Worm (Caenorhabditis elegans) whole organism, mixed stage, embryonic: ENCODE measurements around the gene K11H3.2.

Experiments used
- blmp-1 ChIP-seq: fragments of 150-350 bp; optimal IDR thresholded peaks from 2 replicates; lab custom pipeline; 2014; ENCODE audit warnings: missing biosample characterization, missing genetic modification characterization
- ces-1 ChIP-seq: fragments of 150-350 bp; optimal IDR thresholded peaks from 2 replicates; lab custom pipeline; 2014; ENCODE audit warnings: missing biosample characterization, missing genetic modification reagents, missing genetic modification characterization
- lin-13 ChIP-seq: fragments of 150-350 bp; optimal IDR thresholded peaks from 2 replicates; lab custom pipeline; 2014; ENCODE audit warnings: missing biosample characterization, missing genetic modification characterization
- nhr-12 ChIP-seq: fragments of 150-350 bp; optimal IDR thresholded peaks from 2 replicates; lab custom pipeline; 2014; ENCODE audit warnings: missing biosample characterization, missing genetic modification characterization
- nhr-28 ChIP-seq: fragments of 150-350 bp; optimal IDR thresholded peaks from 2 replicates; lab custom pipeline; 2014; ENCODE audit warnings: missing biosample characterization, missing genetic modification characterization
- pha-4 ChIP-seq: fragments of 150-350 bp; optimal IDR thresholded peaks from 2 replicates; lab custom pipeline; 2018; ENCODE audit warnings: missing biosample characterization, missing genetic modification reagents, missing genetic modification characterization
- unc-120 ChIP-seq: sonication (generic microtip); optimal IDR thresholded peaks from 2 replicates; lab custom pipeline; 2017; ENCODE audit warnings: missing genetic modification characterization, missing compliant biosample characterization; ENCODE audit not compliant: poor library complexity, severe bottlenecking
- unc-39 ChIP-seq: fragments of 150-350 bp; optimal IDR thresholded peaks from 2 replicates; lab custom pipeline; 2014; ENCODE audit warnings: missing biosample characterization, missing genetic modification characterization

- TF ChIP-seq unc-39 (tag; lab: Kevin White, UChicago) (no peak), pha-4 (tag; lab: Kevin White, UChicago) (no peak), nhr-12 (tag; lab: Kevin White, UChicago) (no peak), blmp-1 (tag; lab: Kevin White, UChicago) (no peak), ces-1 (peak; percentile 13), nhr-28 (tag; lab: Kevin White, UChicago) (no peak), unc-120 (tag; lab: Kevin White, UChicago) (no peak), lin-13 (tag; lab: Kevin White, UChicago) (no peak)
Measured at ce11 chrIII:9848083-9848482, 1.9 kb downstream of the K11H3.2 start, which contains the start of gene mrpl-36.
